Fruit fly (Drosophila melanogaster) whole organism, embryonic: ENCODE measurements around the gene dar1.
A peak's percentile ranks its signal among the peaks of the same experiment; 100 is the strongest.

Experiments used
- ATbp ChIP-seq: fragments of 200-800 bp; sonication (Bioruptor generic); optimal IDR thresholded peaks from 2 replicates; lab custom pipeline; 2017; ENCODE audit warnings: missing biosample characterization, mild to moderate bottlenecking, missing genetic modification characterization, missing genetic modification reagents
- Ada2b ChIP-seq: fragments of 200-800 bp; sonication (Bioruptor generic); IDR thresholded peaks from 2 replicates; pipeline ENCODE4 v1.3.6; 2022; ENCODE audit warnings: missing biosample characterization, missing genetic modification characterization
- B-H2 ChIP-seq: fragments of 200-800 bp; sonication (Bioruptor generic); optimal IDR thresholded peaks from 2 replicates; lab custom pipeline; 2018; ENCODE audit warnings: missing biosample characterization, mild to moderate bottlenecking, missing genetic modification characterization
- BtbVII ChIP-seq: fragments of 200-800 bp; sonication (Bioruptor generic); optimal IDR thresholded peaks from 3 replicates; lab custom pipeline; 2017; ENCODE audit warnings: missing biosample characterization, mild to moderate bottlenecking, missing genetic modification characterization
- CG10543 ChIP-seq: fragments of 200-800 bp; sonication (Bioruptor generic); optimal IDR thresholded peaks from 3 replicates; lab custom pipeline; 2017; ENCODE audit warnings: missing biosample characterization, mild to moderate bottlenecking, missing genetic modification characterization, moderate library complexity
- CG11398 ChIP-seq: fragments of 200-800 bp; sonication (Bioruptor generic); optimal IDR thresholded peaks from 2 replicates; lab custom pipeline; 2016; ENCODE audit warnings: missing biosample characterization, missing genetic modification characterization
- CG12104 ChIP-seq: fragments of 200-800 bp; sonication (Bioruptor generic); optimal IDR thresholded peaks from 3 replicates; lab custom pipeline; 2016; ENCODE audit warnings: missing biosample characterization, missing genetic modification characterization
- CG12659 ChIP-seq: fragments of 200-800 bp; sonication (Bioruptor generic); optimal IDR thresholded peaks from 3 replicates; lab custom pipeline; 2017; ENCODE audit warnings: mild to moderate bottlenecking, missing biosample characterization, missing genetic modification reagents, missing genetic modification characterization
- CG1529 ChIP-seq: fragments of 200-800 bp; sonication (Bioruptor generic); optimal IDR thresholded peaks from 3 replicates; lab custom pipeline; 2018; ENCODE audit warnings: missing biosample characterization, missing genetic modification characterization
- CG15696 ChIP-seq: fragments of 200-800 bp; sonication (Bioruptor generic); optimal IDR thresholded peaks from 2 replicates; lab custom pipeline; 2019; ENCODE audit warnings: missing biosample characterization, mild to moderate bottlenecking, missing genetic modification characterization, moderate library complexity
- CG17568 ChIP-seq: fragments of 200-800 bp; sonication (Bioruptor generic); optimal IDR thresholded peaks from 2 replicates; lab custom pipeline; 2018; ENCODE audit warnings: missing biosample characterization, mild to moderate bottlenecking, missing genetic modification characterization, moderate library complexity
- CG17612 ChIP-seq: fragments of 200-800 bp; sonication (Bioruptor generic); IDR thresholded peaks from 2 replicates; pipeline ENCODE4 v1.3.6; 2022; ENCODE audit warnings: missing biosample characterization, missing genetic modification characterization
- CG30431 ChIP-seq: fragments of 200-800 bp; sonication (Bioruptor generic); optimal IDR thresholded peaks from 2 replicates; lab custom pipeline; 2017; ENCODE audit warnings: missing biosample characterization, missing genetic modification characterization
- CG4360 ChIP-seq: fragments of 200-800 bp; sonication (Bioruptor generic); IDR thresholded peaks from 2 replicates; pipeline ENCODE4 v1.3.6; 2022; ENCODE audit warnings: missing biosample characterization, missing genetic modification characterization
- CG43689 ChIP-seq: fragments of 200-800 bp; sonication (Bioruptor generic); IDR thresholded peaks from 2 replicates; pipeline ENCODE4 v1.3.6; 2022; ENCODE audit warnings: missing biosample characterization, missing genetic modification characterization
- CG5180 ChIP-seq: fragments of 200-800 bp; sonication (Bioruptor generic); optimal IDR thresholded peaks from 3 replicates; lab custom pipeline; 2017; ENCODE audit warnings: missing biosample characterization, missing genetic modification characterization, mild to moderate bottlenecking, moderate library complexity, missing genetic modification reagents
- CG6813 ChIP-seq: fragments of 200-800 bp; sonication (Bioruptor generic); optimal IDR thresholded peaks from 2 replicates; lab custom pipeline; 2017; ENCODE audit warnings: missing biosample characterization, missing genetic modification characterization, mild to moderate bottlenecking, moderate library complexity, missing genetic modification reagents
- CG8290 ChIP-seq, 3 experiments: fragments of 200-800 bp; sonication (Bioruptor generic); optimal IDR thresholded peaks; 2 replicates each; lab custom pipeline; 2016 to 2019; ENCODE audit warnings: missing biosample characterization in 3 of 3, missing genetic modification characterization in 3 of 3, mild to moderate bottlenecking in 2 of 3, moderate library complexity in 1 of 3
- CG8924 ChIP-seq: fragments of 200-800 bp; optimal IDR thresholded peaks from 3 replicates; lab custom pipeline; 2019; ENCODE audit warnings: missing biosample characterization, mild to moderate bottlenecking, missing genetic modification characterization, moderate library complexity
- Camta ChIP-seq: fragments of 200-800 bp; sonication (Bioruptor generic); optimal IDR thresholded peaks from 2 replicates; lab custom pipeline; 2016; ENCODE audit warnings: missing biosample characterization, missing genetic modification characterization
- ERR ChIP-seq: fragments of 200-800 bp; sonication (Bioruptor generic); optimal IDR thresholded peaks from 2 replicates; lab custom pipeline; 2016; ENCODE audit warnings: missing biosample characterization, missing genetic modification characterization
- Gug ChIP-seq: fragments of 200-800 bp; sonication (Bioruptor generic); IDR thresholded peaks from 4 replicates; pipeline ENCODE4 v1.3.6; 2022; ENCODE audit warnings: missing biosample characterization, missing genetic modification characterization
- HLH4C ChIP-seq: fragments of 200-800 bp; sonication (Bioruptor generic); IDR thresholded peaks from 3 replicates; pipeline ENCODE4 v1.3.6; 2022; ENCODE audit warnings: missing biosample characterization, missing genetic modification characterization; ENCODE audit not compliant: partially characterized antibody
- Jarid2 ChIP-seq: fragments of 200-800 bp; sonication (Bioruptor generic); optimal IDR thresholded peaks from 3 replicates; lab custom pipeline; 2017; ENCODE audit warnings: mild to moderate bottlenecking, missing biosample characterization, missing genetic modification reagents, missing genetic modification characterization
- Max ChIP-seq: fragments of 200-800 bp; sonication (Bioruptor generic); optimal IDR thresholded peaks from 2 replicates; lab custom pipeline; 2016; ENCODE audit warnings: missing biosample characterization, mild to moderate bottlenecking, missing genetic modification characterization
- Mrtf ChIP-seq: fragments of 200-800 bp; sonication (Bioruptor generic); IDR thresholded peaks from 3 replicates; pipeline ENCODE4 v1.3.6; 2022; ENCODE audit warnings: missing biosample characterization, missing genetic modification characterization
- Ravus ChIP-seq: fragments of 200-800 bp; sonication (Bioruptor generic); IDR thresholded peaks from 2 replicates; pipeline ENCODE4 v1.3.6; 2022; ENCODE audit warnings: missing biosample characterization, missing genetic modification characterization
- Rx ChIP-seq: fragments of 200-800 bp; sonication (Bioruptor generic); IDR thresholded peaks from 2 replicates; pipeline ENCODE4 v1.3.6; 2022; ENCODE audit warnings: missing biosample characterization, missing genetic modification characterization
- Tbp ChIP-seq: fragments of >200 bp; optimal IDR thresholded peaks from 2 replicates; lab custom pipeline; 2018; ENCODE audit warnings: missing biosample characterization, missing genetic modification characterization
- ato ChIP-seq: fragments of 200-800 bp; sonication (Bioruptor generic); IDR thresholded peaks from 2 replicates; pipeline ENCODE4 v1.3.6; 2022; ENCODE audit warnings: missing biosample characterization, missing genetic modification characterization; ENCODE audit not compliant: partially characterized antibody
- dysf ChIP-seq: fragments of 200-800 bp; sonication (Bioruptor generic); IDR thresholded peaks from 3 replicates; pipeline ENCODE4 v1.3.6; 2022; ENCODE audit warnings: missing biosample characterization, missing genetic modification characterization
- ewg ChIP-seq: fragments of 200-800 bp; sonication (Bioruptor generic); optimal IDR thresholded peaks from 3 replicates; lab custom pipeline; 2017; ENCODE audit warnings: mild to moderate bottlenecking, missing biosample characterization, missing genetic modification reagents, missing genetic modification characterization
- gcm ChIP-seq: fragments of 200-800 bp; sonication (Bioruptor generic); optimal IDR thresholded peaks from 2 replicates; lab custom pipeline; 2019; ENCODE audit warnings: missing biosample characterization, mild to moderate bottlenecking, missing genetic modification characterization, moderate library complexity
- gfzf ChIP-seq: fragments of 200-800 bp; sonication (Bioruptor generic); optimal IDR thresholded peaks from 2 replicates; lab custom pipeline; 2016; ENCODE audit warnings: missing biosample characterization, mild to moderate bottlenecking, missing genetic modification characterization, moderate library complexity
- gt ChIP-seq: fragments of 200-800 bp; sonication (Bioruptor generic); IDR thresholded peaks from 2 replicates; pipeline ENCODE4 v1.3.6; 2022; ENCODE audit warnings: missing biosample characterization, missing genetic modification characterization
- her ChIP-seq: fragments of 200-800 bp; sonication (Bioruptor generic); optimal IDR thresholded peaks from 2 replicates; lab custom pipeline; 2016; ENCODE audit warnings: missing biosample characterization, missing genetic modification characterization
- inv ChIP-seq: fragments of 200-800 bp; sonication (Bioruptor generic); IDR thresholded peaks from 2 replicates; pipeline ENCODE4 v1.3.6; 2022; ENCODE audit warnings: missing biosample characterization, missing genetic modification characterization; ENCODE audit not compliant: partially characterized antibody
- kah ChIP-seq: fragments of 200-800 bp; sonication (Bioruptor generic); optimal IDR thresholded peaks from 2 replicates; lab custom pipeline; 2018; ENCODE audit warnings: missing biosample characterization, mild to moderate bottlenecking, missing genetic modification characterization
- ken ChIP-seq: fragments of 200-800 bp; sonication (Bioruptor generic); IDR thresholded peaks from 3 replicates; pipeline ENCODE4 v1.3.6; 2022; ENCODE audit warnings: missing biosample characterization, missing genetic modification characterization
- lab ChIP-seq: fragments of 200-800 bp; sonication (Bioruptor generic); optimal IDR thresholded peaks from 3 replicates; lab custom pipeline; 2017; ENCODE audit warnings: missing biosample characterization, missing genetic modification characterization, mild to moderate bottlenecking, moderate library complexity, missing genetic modification reagents
- odd ChIP-seq: fragments of 200-800 bp; sonication (Bioruptor generic); optimal IDR thresholded peaks from 2 replicates; lab custom pipeline; 2017; ENCODE audit warnings: missing biosample characterization, mild to moderate bottlenecking, missing genetic modification characterization
- prd ChIP-seq, 3 experiments: fragments of >200 bp in 2 of 3; fragments of 200-800 bp in 1 of 3; sonication (Bioruptor generic) in 1 of 3; optimal IDR thresholded peaks in 2 of 3; IDR thresholded peaks in 1 of 3; 2 replicates in 2 of 3; 3 replicates in 1 of 3; pipeline versions ENCODE4 v1.3.6 to Lab custom; 2017 to 2022; ENCODE audit warnings: missing biosample characterization in 1 of 3, missing genetic modification characterization in 1 of 3
- psq ChIP-seq: fragments of 200-800 bp; sonication (Bioruptor generic); optimal IDR thresholded peaks from 2 replicates; lab custom pipeline; 2017; ENCODE audit warnings: missing biosample characterization, missing genetic modification characterization
- schlank ChIP-seq: fragments of 200-800 bp; sonication (Bioruptor generic); optimal IDR thresholded peaks from 2 replicates; lab custom pipeline; 2018; ENCODE audit warnings: missing biosample characterization, mild to moderate bottlenecking, missing genetic modification characterization
- sqz ChIP-seq: fragments of 200-800 bp; sonication (Bioruptor generic); optimal IDR thresholded peaks from 3 replicates; lab custom pipeline; 2018; ENCODE audit warnings: missing biosample characterization, mild to moderate bottlenecking, missing genetic modification characterization
- sr ChIP-seq: fragments of 200-800 bp; sonication (Bioruptor generic); IDR thresholded peaks from 3 replicates; pipeline ENCODE4 v1.3.6; 2022; ENCODE audit warnings: missing biosample characterization, missing genetic modification characterization
- wor ChIP-seq: fragments of 200-800 bp; sonication (Bioruptor generic); IDR thresholded peaks from 2 replicates; pipeline ENCODE4 v1.3.6; 2022; ENCODE audit warnings: missing biosample characterization, missing genetic modification characterization
- z ChIP-seq: fragments of 200-800 bp; sonication (Bioruptor generic); IDR thresholded peaks from 3 replicates; pipeline ENCODE4 v1.3.6; 2022; ENCODE audit warnings: missing biosample characterization, missing genetic modification characterization

Gene dar1

dm6 chr3L:3632500-3633183 lies 6.5 kb downstream of the dar1 start (continued):
- peak; percentile 74 for TF ChIP-seq CG30431 (GFP tag; lab: Kevin White, UChicago)
- TF ChIP-seq CG1529 (GFP tag; lab: Kevin White, UChicago): peak; percentile 69
- peak; percentile 88 for TF ChIP-seq Gug (GFP tag; lab: Robert Waterston, UW)
- TF ChIP-seq schlank: peak; percentile 62
- peak; percentile 34; the same call in 1 of the 2 replicates for TF ChIP-seq CG4360 (GFP tag; lab: Robert Waterston, UW)
- peak; percentile 85 for TF ChIP-seq Mrtf (GFP tag; lab: Robert Waterston, UW)
- peak; percentile 65 for TF ChIP-seq CG17612 (GFP tag; lab: Robert Waterston, UW)
- no peak for TF ChIP-seq Camta
- no peak for TF ChIP-seq ato (GFP tag; lab: Robert Waterston, UW)
- peak; percentile 57 for TF ChIP-seq CG17568 (GFP tag; lab: Kevin White, UChicago)
- TF ChIP-seq CG5180: peak; percentile 60
- TF ChIP-seq lab: peak; percentile 84
- peak; percentile 79 for TF ChIP-seq ATbp (GFP tag; lab: Kevin White, UChicago)
- TF ChIP-seq CG8924 (tag; lab: Kevin White, UChicago): peak; percentile 84
- TF ChIP-seq gt: 0 out of 2 replicates have a peak, but pooled peaks have one; percentile 31
- peak; percentile 48 for TF ChIP-seq Jarid2
- peak; percentile 59; the same call in 1 of the 2 replicates for TF ChIP-seq CG43689 (GFP tag; lab: Robert Waterston, UW)
- TF ChIP-seq CG12104 (GFP tag; lab: Kevin White, UChicago): peak; percentile 46
- TF ChIP-seq CG15696 (tag; lab: Kevin White, UChicago): peak; percentile 17
- TF ChIP-seq z (GFP tag; lab: Robert Waterston, UW): no peak
- peak; percentile 12 for TF ChIP-seq psq (GFP tag; lab: Kevin White, UChicago)
- TF ChIP-seq prd (optimal IDR thresholded peaks at IDR 0.05; lab: Kevin White, UChicago): no peak
- TF ChIP-seq prd (GFP tag; IDR thresholded peaks at IDR 0.05; lab: Robert Waterston, UW): peak; percentile 92
- peak; percentile 93 for TF ChIP-seq dysf
- TF ChIP-seq Ravus (GFP tag; lab: Robert Waterston, UW): peak; percentile 65
- TF ChIP-seq HLH4C (GFP tag; lab: Robert Waterston, UW): no peak
- peak; percentile 53 for TF ChIP-seq gcm (GFP tag; lab: Kevin White, UChicago)
- no peak for TF ChIP-seq Tbp
- peak; percentile 91 for TF ChIP-seq CG12659 (GFP tag; lab: Kevin White, UChicago)
- peak; percentile 37 for TF ChIP-seq sqz (GFP tag; lab: Kevin White, UChicago)
- TF ChIP-seq BtbVII: peak; percentile 76
- TF ChIP-seq her (GFP tag; lab: Kevin White, UChicago): no peak
- peak; percentile 87 for TF ChIP-seq Ada2b
- TF ChIP-seq Rx (GFP tag; lab: Robert Waterston, UW): peak; percentile 80
- TF ChIP-seq wor (GFP tag; lab: Robert Waterston, UW): peak; percentile 82
- TF ChIP-seq kah (GFP tag; lab: Kevin White, UChicago): peak; percentile 24
- peak; percentile 65 for TF ChIP-seq CG6813 (GFP tag; lab: Kevin White, UChicago)
- no peak for TF ChIP-seq Max
- no peak for TF ChIP-seq inv (GFP tag; lab: Robert Waterston, UW)
- TF ChIP-seq odd (GFP tag; lab: Kevin White, UChicago): peak; percentile 85
- TF ChIP-seq ERR: no peak
- peak; percentile 82 for TF ChIP-seq CG10543
- no peak for TF ChIP-seq CG11398 (GFP tag; lab: Kevin White, UChicago)
- 0 out of 3 replicates have a peak, but pooled peaks have one; percentile 15 for TF ChIP-seq sr (GFP tag; lab: Robert Waterston, UW)
- TF ChIP-seq ken (GFP tag; lab: Robert Waterston, UW): peak; percentile 85
- TF ChIP-seq CG8290 (GFP tag; optimal IDR thresholded peaks at IDR 0.05; lab: Kevin White, UChicago): no peak
- TF ChIP-seq CG8290 (tag; optimal IDR thresholded peaks at IDR 0.05; lab: Kevin White, UChicago): peak in 1 of 2 experiments; percentile 49
- no peak for TF ChIP-seq gfzf (GFP tag; lab: Kevin White, UChicago)
- peak; percentile 45 for TF ChIP-seq B-H2
- TF ChIP-seq ewg (GFP tag; lab: Kevin White, UChicago): peak; percentile 92
